Worm (Caenorhabditis elegans): ENCODE results near the gene B0244.16.

B0244.16 gene

DNA sequence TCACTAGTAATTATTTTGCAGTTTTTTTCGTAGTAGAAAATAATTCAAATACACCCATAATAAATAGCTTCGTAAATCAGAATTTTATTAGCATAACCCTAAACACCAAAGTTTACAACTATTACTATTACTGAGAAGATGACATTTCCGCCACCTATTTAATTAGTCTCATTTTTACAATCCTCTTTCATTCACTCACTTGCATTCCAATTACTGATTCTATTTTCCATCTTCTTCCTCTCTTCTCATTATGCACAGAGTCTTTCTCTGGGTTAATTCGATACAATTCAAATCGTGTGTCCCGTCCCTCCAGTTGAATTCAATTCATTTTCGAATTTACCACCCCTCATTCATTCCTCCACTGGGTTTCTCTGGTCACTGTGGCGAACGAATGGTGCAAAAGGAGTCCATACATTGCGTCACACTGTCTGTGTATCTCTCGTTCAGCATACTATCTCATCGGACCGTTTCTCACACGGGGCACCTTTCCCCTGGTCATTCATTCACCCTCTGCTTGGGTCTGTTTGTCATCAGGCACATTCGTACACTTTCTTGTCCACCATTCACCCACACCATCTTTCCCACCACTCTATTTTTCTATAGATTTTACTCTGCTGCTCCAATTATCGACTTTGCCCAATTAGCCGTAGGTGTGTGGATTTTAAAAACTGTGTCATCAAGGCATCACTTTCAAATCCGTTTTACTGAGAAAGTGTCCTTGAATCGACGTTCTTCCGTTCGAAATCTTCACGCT is 20.3 kb upstream of the B0244.16 start:
- TF ChIP-seq lin-11 (tag; optimal IDR thresholded peaks at IDR 0.05) (no peak), lsy-2 (tag; optimal IDR thresholded peaks at IDR 0.05) (no peak), mdl-1 (tag; optimal IDR thresholded peaks at IDR 0.05) (no peak), sem-4 (tag; optimal IDR thresholded peaks at IDR 0.05) (no peak), sma-9 (GFP tag; optimal IDR thresholded peaks at IDR 0.05) (peak; percentile 2), sma-9 (tag; optimal IDR thresholded peaks at IDR 0.05) (no peak)

DNA sequence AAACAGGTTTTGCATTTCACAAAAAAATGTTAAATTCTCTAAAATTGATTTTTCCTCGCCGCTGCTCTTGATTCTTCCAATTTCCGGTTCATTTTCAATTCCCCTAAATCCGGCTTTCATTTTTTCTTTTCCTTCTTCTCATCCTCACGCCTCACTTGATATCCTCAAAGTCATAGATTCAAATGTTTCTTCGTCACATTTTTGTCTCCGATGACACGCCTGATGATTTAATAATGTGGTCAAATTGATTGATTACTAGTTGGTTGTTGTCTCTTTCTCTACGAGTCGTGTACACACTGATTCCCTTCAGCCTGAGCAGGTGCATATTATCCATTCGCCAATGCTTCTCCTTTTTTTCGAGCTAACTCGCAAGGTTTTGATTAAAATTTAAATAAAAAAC is 19.3 kb upstream of the B0244.16 start:
- TF ChIP-seq lsy-2 (tag; optimal IDR thresholded peaks at IDR 0.05) (no peak), nhr-23 (tag; optimal IDR thresholded peaks at IDR 0.05) (no peak), F13H6.1 (tag; optimal IDR thresholded peaks at IDR 0.05) (no peak), peb-1 (tag; optimal IDR thresholded peaks at IDR 0.05) (no peak), elt-1 (tag; optimal IDR thresholded peaks at IDR 0.05) (no peak)

DNA sequence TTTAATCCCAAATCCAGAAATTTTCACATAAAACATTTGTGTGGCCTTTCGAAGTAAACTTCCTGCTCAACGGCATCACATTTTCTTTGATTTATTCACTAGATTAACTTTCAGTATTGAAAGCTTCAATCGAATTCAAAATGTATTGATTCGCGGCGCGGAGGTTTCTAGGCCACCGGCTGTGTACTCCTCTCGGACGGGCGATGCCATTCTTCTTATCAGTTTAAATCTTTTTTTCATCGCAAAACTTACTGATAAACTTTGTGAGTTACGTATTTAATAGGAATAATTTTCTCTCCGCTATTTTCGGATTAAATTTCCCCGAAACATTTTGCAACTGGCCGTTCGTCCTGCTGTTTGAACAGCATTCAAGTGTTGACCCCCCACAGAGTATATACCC is 18.9 kb upstream of the B0244.16 start:
- TF ChIP-seq nhr-23 (tag; optimal IDR thresholded peaks at IDR 0.05) (no peak), sma-3 (GFP tag; optimal IDR thresholded peaks at IDR 0.05) (peak; percentile 84), blmp-1 (tag; optimal IDR thresholded peaks at IDR 0.05; ENCODE audit: insufficient read depth) (peak; percentile 28), R02D3.7 (tag; optimal IDR thresholded peaks at IDR 0.05) (peak; percentile 17), crh-2 (tag; optimal IDR thresholded peaks at IDR 0.05) (peak; percentile 66), gmeb-1 (tag; optimal IDR thresholded peaks at IDR 0.05) (peak; percentile 90), lin-13 (GFP tag; optimal IDR thresholded peaks at IDR 0.05) (peak; percentile 52), elt-3 (tag; optimal IDR thresholded peaks at IDR 0.05) (no peak), ceh-16 (tag; optimal IDR thresholded peaks at IDR 0.05) (no peak), ztf-1 (GFP tag; conservative IDR thresholded peaks at IDR 0.05) (no peak), elt-1 (tag; optimal IDR thresholded peaks at IDR 0.05) (no peak), F13H6.1 (tag; optimal IDR thresholded peaks at IDR 0.05) (peak; percentile 71), unc-55 (GFP tag; optimal IDR thresholded peaks at IDR 0.05) (peak; percentile 61), nhr-25 (tag; optimal IDR thresholded peaks at IDR 0.05) (peak; percentile 24), lin-11 (tag; optimal IDR thresholded peaks at IDR 0.05) (peak; percentile 27), unc-39 (tag; optimal IDR thresholded peaks at IDR 0.05) (no peak), sem-4 (tag; optimal IDR thresholded peaks at IDR 0.05) (peak; percentile 74), C34F6.9 (tag; optimal IDR thresholded peaks at IDR 0.05) (peak; percentile 68), lsy-2 (tag; optimal IDR thresholded peaks at IDR 0.05) (peak; percentile 34 to 80), sma-9 (GFP tag; optimal IDR thresholded peaks at IDR 0.05) (peak; percentile 93), sma-9 (tag; optimal IDR thresholded peaks at IDR 0.05) (no peak), nhr-21 (tag; optimal IDR thresholded peaks at IDR 0.05) (peak; percentile 31), skn-1 (tag; optimal IDR thresholded peaks at IDR 0.05) (peak; percentile 18), peb-1 (tag; optimal IDR thresholded peaks at IDR 0.05) (no peak), nhr-129 (tag; optimal IDR thresholded peaks at IDR 0.05) (peak; percentile 15), fos-1 (tag; optimal IDR thresholded peaks at IDR 0.05) (peak; percentile 87), ztf-4 (tag; optimal IDR thresholded peaks at IDR 0.05) (peak; percentile 59)

DNA sequence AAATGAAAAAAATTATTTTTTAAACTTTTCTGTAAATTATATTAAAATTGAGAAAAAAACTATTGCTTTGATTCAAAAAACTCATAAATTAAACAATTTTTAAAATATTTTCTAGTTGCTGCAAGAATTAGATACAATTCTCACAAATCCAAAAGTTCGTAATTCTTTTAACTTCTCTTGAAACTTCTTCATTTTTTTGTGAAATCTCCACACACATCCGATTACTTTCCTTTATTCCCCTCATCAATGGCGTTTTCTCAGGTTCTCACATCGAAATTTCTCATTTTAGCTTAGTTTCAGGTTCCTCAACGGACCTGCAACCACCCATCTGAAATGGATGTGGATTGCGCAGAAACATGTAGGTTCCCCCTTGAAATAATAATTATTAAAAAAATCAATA is 18.2 kb upstream of the B0244.16 start, which contains the start of gene wrm-1:
wrm-1 (plus strand) TSS at position 301 of the 400 bp plus-strand sequence.
- no peak for TF ChIP-seq nhr-10 (tag; optimal IDR thresholded peaks at IDR 0.05)
- no peak for TF ChIP-seq alr-1 (tag; optimal IDR thresholded peaks at IDR 0.05)
- no peak for TF ChIP-seq ztf-1 (GFP tag; conservative IDR thresholded peaks at IDR 0.05)
- no peak for TF ChIP-seq nhr-12 (tag; optimal IDR thresholded peaks at IDR 0.05)
- TF ChIP-seq mdl-1 (tag; optimal IDR thresholded peaks at IDR 0.05), result no peak
- TF ChIP-seq mab-5 (tag; optimal IDR thresholded peaks at IDR 0.05), result no peak
- TF ChIP-seq crh-2 (tag; optimal IDR thresholded peaks at IDR 0.05), result no peak
- TF ChIP-seq ceh-16 (tag; optimal IDR thresholded peaks at IDR 0.05), result no peak
- TF ChIP-seq unc-62 (GFP tag; optimal IDR thresholded peaks at IDR 0.05), result no peak
- no peak for TF ChIP-seq ceh-82 (tag; optimal IDR thresholded peaks at IDR 0.05)
- no peak for TF ChIP-seq F13H6.1 (tag; optimal IDR thresholded peaks at IDR 0.05)
- no peak for TF ChIP-seq unc-39 (tag; optimal IDR thresholded peaks at IDR 0.05)

DNA sequence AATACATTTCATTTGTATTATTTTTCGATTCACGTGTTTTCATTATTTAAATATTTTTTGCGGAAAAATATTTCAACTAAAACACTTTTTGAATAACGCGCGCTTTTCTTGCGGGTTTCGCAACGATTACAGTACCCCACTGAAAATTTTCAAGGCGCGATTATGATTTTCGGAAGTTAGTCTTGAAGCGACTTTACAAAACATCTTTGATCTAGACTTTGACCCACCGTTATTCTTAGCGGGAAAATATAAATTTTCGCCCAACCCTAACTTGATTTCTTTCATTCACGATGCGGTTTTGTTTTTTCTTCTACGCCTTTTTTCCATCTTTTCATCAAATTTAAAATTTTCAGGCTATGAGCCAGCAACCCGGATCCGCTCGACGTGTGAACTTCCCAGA is 12.9 kb upstream of the B0244.16 start, which contains the start of gene egg-1:
egg-1 (plus strand) TSS at position 354 of the 400 bp plus-strand sequence.
- no peak for TF ChIP-seq Y55F3AM.14 (GFP tag; optimal IDR thresholded peaks at IDR 0.05)
- TF ChIP-seq lsy-2 (tag; optimal IDR thresholded peaks at IDR 0.05), result no peak
- no peak for TF ChIP-seq aly-2 (tag; optimal IDR thresholded peaks at IDR 0.05)
- no peak for TF ChIP-seq nhr-12 (tag; optimal IDR thresholded peaks at IDR 0.05)
- no peak for TF ChIP-seq mbf-1 (tag; optimal IDR thresholded peaks at IDR 0.05)
- no peak for TF ChIP-seq lin-13 (GFP tag; optimal IDR thresholded peaks at IDR 0.05)
- no peak for TF ChIP-seq dmd-4 (tag; optimal IDR thresholded peaks at IDR 0.05)
- TF ChIP-seq elt-3 (tag; optimal IDR thresholded peaks at IDR 0.05), result no peak
- TF ChIP-seq blmp-1 (tag; optimal IDR thresholded peaks at IDR 0.05; ENCODE audit: insufficient read depth), result no peak
- TF ChIP-seq unc-62 (GFP tag; optimal IDR thresholded peaks at IDR 0.05), result no peak
- no peak for TF ChIP-seq sma-9 (GFP tag; optimal IDR thresholded peaks at IDR 0.05)
- TF ChIP-seq sma-9 (tag; optimal IDR thresholded peaks at IDR 0.05), result no peak
- no peak for TF ChIP-seq nhr-6 (tag; optimal IDR thresholded peaks at IDR 0.05)
- TF ChIP-seq sem-4 (tag; optimal IDR thresholded peaks at IDR 0.05), result no peak
- no peak for TF ChIP-seq ztf-1 (GFP tag; conservative IDR thresholded peaks at IDR 0.05)
- TF ChIP-seq nhr-129 (tag; optimal IDR thresholded peaks at IDR 0.05), result no peak
- TF ChIP-seq mdl-1 (tag; optimal IDR thresholded peaks at IDR 0.05), result no peak
- no peak for TF ChIP-seq nhr-23 (tag; optimal IDR thresholded peaks at IDR 0.05)
- TF ChIP-seq alr-1 (tag; optimal IDR thresholded peaks at IDR 0.05), result no peak
- TF ChIP-seq lin-39 (tag; optimal IDR thresholded peaks at IDR 0.05), result no peak

Data from whole organism, L2 larva.